Worm (Caenorhabditis elegans): ENCODE measurements around the gene nspg-14.

DNA sequence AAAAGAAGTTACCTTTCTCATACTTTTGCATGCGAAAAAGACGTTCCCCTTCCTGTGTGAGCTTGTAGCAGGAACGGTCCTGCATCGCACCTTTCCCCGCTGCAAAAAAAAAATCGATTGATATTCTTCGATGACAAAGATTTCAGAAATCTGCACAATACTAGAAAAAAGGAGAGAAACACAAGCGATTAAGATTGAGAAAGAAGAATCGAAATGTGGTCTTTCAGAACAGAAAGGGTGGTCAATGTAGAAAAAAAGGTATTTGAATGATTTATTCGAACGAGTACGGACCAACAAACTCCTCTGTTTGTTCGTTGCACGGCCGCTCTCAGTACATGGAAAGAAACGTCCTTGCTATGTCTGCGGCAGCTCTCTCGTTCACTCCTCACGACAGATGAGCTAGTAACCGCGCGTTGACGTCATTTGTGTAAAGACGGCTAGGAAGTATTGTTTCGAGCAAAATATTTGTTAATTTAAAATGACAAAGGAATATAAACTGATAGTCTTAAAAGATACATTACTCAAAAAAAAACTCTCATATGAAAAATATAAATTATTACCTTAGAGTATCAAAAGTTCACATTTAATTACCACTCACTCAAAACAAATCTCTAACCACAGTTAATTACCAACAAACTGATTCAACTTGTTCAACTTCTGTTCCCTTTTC lies 45.2 kb downstream of the nspg-14 start, which contains the start of gene ift-81:
- TF ChIP-seq fkh-10 (GFP tag; optimal IDR thresholded peaks at IDR 0.05) (peak; percentile 43), mes-2 (tag; optimal IDR thresholded peaks at IDR 0.05; ENCODE audit: poor library complexity, severe bottlenecking) (no peak), unc-39 (tag; optimal IDR thresholded peaks at IDR 0.05) (no peak), nhr-28 (tag; optimal IDR thresholded peaks at IDR 0.05) (no peak), dpl-1 (GFP tag; optimal IDR thresholded peaks at IDR 0.05) (no peak), unc-130 (GFP tag; optimal IDR thresholded peaks at IDR 0.05) (no peak), pha-4 (GFP tag; IDR thresholded peaks at IDR 0.05) (no peak), pha-4 (tag; optimal IDR thresholded peaks at IDR 0.05) (no peak), ZK546.5 (tag; optimal IDR thresholded peaks at IDR 0.05) (no peak), skn-1 (tag; optimal IDR thresholded peaks at IDR 0.05) (no peak), Y105C5A.15 (GFP tag; IDR thresholded peaks at IDR 0.05) (no peak), ama-1 (optimal IDR thresholded peaks at IDR 0.05) (no peak), egl-27 (tag; optimal IDR thresholded peaks at IDR 0.05) (no peak), unc-62 (GFP tag; optimal IDR thresholded peaks at IDR 0.05 in 1 of 2) (no peak), unc-62 (tag; optimal IDR thresholded peaks at IDR 0.05) (no peak), nhr-6 (tag; optimal IDR thresholded peaks at IDR 0.05) (no peak)
